Worm (Caenorhabditis elegans): Measurements from ENCODE around the gene cku-80.

ce11 chrIII:4401142-4401541, 18.5 kb upstream of the cku-80 start, which contains the start of gene R07E5.15:
- TF ChIP-seq pha-4 (tag; optimal IDR thresholded peaks at IDR 0.05), result no peak
- TF ChIP-seq egl-27 (tag; optimal IDR thresholded peaks at IDR 0.05), result no peak
- no peak for TF ChIP-seq fkh-10 (GFP tag; optimal IDR thresholded peaks at IDR 0.05)
- TF ChIP-seq nhr-237 (tag; optimal IDR thresholded peaks at IDR 0.05), result no peak
- no peak for TF ChIP-seq mml-1 (tag; optimal IDR thresholded peaks at IDR 0.05)
- TF ChIP-seq ztf-11 (tag; optimal IDR thresholded peaks at IDR 0.05), result no peak
- no peak for TF ChIP-seq nhr-28 (tag; optimal IDR thresholded peaks at IDR 0.05)
